Worm (Caenorhabditis elegans) whole organism, mixed stage, embryonic: ENCODE data around the gene ZK945.7.

Source experiments
- blmp-1 ChIP-seq: fragments of 150-350 bp; optimal IDR thresholded peaks from 2 replicates; lab custom pipeline; 2014; ENCODE audit warnings: missing biosample characterization, missing genetic modification characterization
- ces-1 ChIP-seq: fragments of 150-350 bp; optimal IDR thresholded peaks from 2 replicates; lab custom pipeline; 2014; ENCODE audit warnings: missing biosample characterization, missing genetic modification reagents, missing genetic modification characterization
- nhr-237 ChIP-seq: fragments of 150-350 bp; optimal IDR thresholded peaks from 2 replicates; lab custom pipeline; 2014; ENCODE audit warnings: missing biosample characterization, missing genetic modification characterization
- pha-4 ChIP-seq: fragments of 150-350 bp; optimal IDR thresholded peaks from 2 replicates; lab custom pipeline; 2018; ENCODE audit warnings: missing biosample characterization, missing genetic modification reagents, missing genetic modification characterization

DNA sequence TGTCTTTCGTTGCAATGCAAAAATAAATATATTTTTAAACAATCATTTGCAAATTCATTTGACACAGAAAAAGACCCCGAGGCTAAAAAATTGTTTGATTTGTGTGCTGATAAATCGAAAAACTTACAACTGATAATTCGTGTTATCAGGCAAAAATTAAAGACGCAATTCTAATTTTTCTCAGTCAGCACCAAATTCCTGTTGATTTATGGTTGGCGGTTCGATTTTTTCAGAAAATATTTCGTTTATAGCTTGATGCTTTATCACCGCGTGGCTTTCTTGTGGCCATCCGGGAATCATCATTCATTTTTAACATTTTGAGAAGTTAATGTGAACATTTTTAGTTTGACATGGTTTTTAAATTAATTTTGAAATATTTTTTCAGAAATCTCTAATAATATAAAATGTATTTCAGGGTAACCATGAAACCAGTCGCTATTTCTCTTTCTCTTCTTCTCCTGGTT lies 30.9 kb upstream of the ZK945.7 start, which contains the start of gene asah-2:
- TF ChIP-seq pha-4 (tag; lab: Kevin White, UChicago) (no peak), nhr-237 (no peak), blmp-1 (no peak), ces-1 (GFP tag; lab: Kevin White, UChicago) (no peak)
